Fruit fly (Drosophila melanogaster) whole organism, adult: ENCODE data around the gene CG34347.

Experiments used
- CG11617 ChIP-seq: fragments of 200-800 bp; sonication (Bioruptor generic); optimal IDR thresholded peaks from 2 replicates; lab custom pipeline; 2017; ENCODE audit warnings: mild to moderate bottlenecking, missing biosample characterization, missing genetic modification reagents, missing genetic modification characterization
- CG12768 ChIP-seq: fragments of 200-800 bp; sonication (Bioruptor generic); optimal IDR thresholded peaks from 2 replicates; lab custom pipeline; 2017; ENCODE audit warnings: missing biosample characterization, missing genetic modification characterization, mild to moderate bottlenecking, moderate library complexity, missing genetic modification reagents
- CG14711 ChIP-seq: fragments of 200-800 bp; sonication (Bioruptor generic); optimal IDR thresholded peaks from 2 replicates; lab custom pipeline; 2018; ENCODE audit warnings: missing biosample characterization, mild to moderate bottlenecking, missing genetic modification characterization, moderate library complexity
- CG1620 ChIP-seq: fragments of 200-800 bp; sonication (Bioruptor generic); optimal IDR thresholded peaks from 2 replicates; lab custom pipeline; 2016; ENCODE audit warnings: missing biosample characterization, missing genetic modification characterization
- CG33017 ChIP-seq: fragments of 200-800 bp; sonication (Bioruptor generic); optimal IDR thresholded peaks from 2 replicates; lab custom pipeline; 2018; ENCODE audit warnings: missing biosample characterization, mild to moderate bottlenecking, missing genetic modification characterization, moderate library complexity
- CG5204 ChIP-seq: fragments of 200-800 bp; sonication (Bioruptor generic); optimal IDR thresholded peaks from 2 replicates; lab custom pipeline; 2016; ENCODE audit warnings: missing biosample characterization, missing genetic modification characterization
- CG7045 ChIP-seq: fragments of 200-800 bp; sonication (Bioruptor generic); optimal IDR thresholded peaks from 2 replicates; lab custom pipeline; 2017; ENCODE audit warnings: missing biosample characterization, mild to moderate bottlenecking, missing genetic modification characterization
- CG7101 ChIP-seq: fragments of 200-800 bp; sonication (Bioruptor generic); optimal IDR thresholded peaks from 2 replicates; lab custom pipeline; 2018; ENCODE audit warnings: missing biosample characterization, mild to moderate bottlenecking, missing genetic modification characterization, moderate library complexity
- Clk ChIP-seq: fragments of 200-800 bp; sonication (Bioruptor generic); optimal IDR thresholded peaks from 2 replicates; lab custom pipeline; 2017; ENCODE audit warnings: missing biosample characterization, missing genetic modification characterization
- Crg-1 ChIP-seq: fragments of 200-800 bp; sonication (Bioruptor generic); optimal IDR thresholded peaks from 2 replicates; lab custom pipeline; 2016; ENCODE audit warnings: missing biosample characterization, missing genetic modification characterization
- Hr96 ChIP-seq: fragments of 200-800 bp; sonication (Bioruptor generic); optimal IDR thresholded peaks from 2 replicates; lab custom pipeline; 2016; ENCODE audit warnings: missing biosample characterization, missing genetic modification characterization
- Mnt ChIP-seq: fragments of 200-800 bp; sonication (Bioruptor generic); optimal IDR thresholded peaks from 2 replicates; lab custom pipeline; 2016; ENCODE audit warnings: missing biosample characterization, mild to moderate bottlenecking, missing genetic modification characterization
- bab1 ChIP-seq: fragments of 200-800 bp; sonication (Bioruptor generic); optimal IDR thresholded peaks from 3 replicates; lab custom pipeline; 2019; ENCODE audit warnings: missing biosample characterization, mild to moderate bottlenecking, missing genetic modification characterization, moderate library complexity
- cic ChIP-seq: fragments of 200-800 bp; sonication (Bioruptor generic); optimal IDR thresholded peaks from 2 replicates; lab custom pipeline; 2017; ENCODE audit warnings: missing biosample characterization, mild to moderate bottlenecking, missing genetic modification characterization, moderate library complexity
- cnc ChIP-seq, 2 experiments: fragments of >200 bp; optimal IDR thresholded peaks; 2 replicates each; lab custom pipeline; 2017
- kay ChIP-seq: fragments of 200-800 bp; sonication (Bioruptor generic); peaks from one replicate; lab custom pipeline; 2016; ENCODE audit warnings: missing biosample characterization, missing genetic modification characterization, borderline replicate concordance
- ovo ChIP-seq: fragments of 200-800 bp; sonication (Bioruptor generic); optimal IDR thresholded peaks from 2 replicates; lab custom pipeline; 2016; ENCODE audit warnings: missing biosample characterization, missing genetic modification characterization
- pad ChIP-seq: fragments of 200-800 bp; sonication (Bioruptor generic); optimal IDR thresholded peaks from 3 replicates; lab custom pipeline; 2017; ENCODE audit warnings: missing biosample characterization, missing genetic modification characterization, mild to moderate bottlenecking, moderate library complexity, missing genetic modification reagents
- tj ChIP-seq: fragments of 200-800 bp; sonication (Bioruptor generic); optimal IDR thresholded peaks from 3 replicates; lab custom pipeline; 2017; ENCODE audit warnings: missing biosample characterization, mild to moderate bottlenecking, missing genetic modification characterization, moderate library complexity
- toe ChIP-seq: fragments of 200-800 bp; sonication (Bioruptor generic); optimal IDR thresholded peaks from 2 replicates; lab custom pipeline; 2016; ENCODE audit warnings: missing biosample characterization, missing genetic modification characterization

Gene CG34347

DNA sequence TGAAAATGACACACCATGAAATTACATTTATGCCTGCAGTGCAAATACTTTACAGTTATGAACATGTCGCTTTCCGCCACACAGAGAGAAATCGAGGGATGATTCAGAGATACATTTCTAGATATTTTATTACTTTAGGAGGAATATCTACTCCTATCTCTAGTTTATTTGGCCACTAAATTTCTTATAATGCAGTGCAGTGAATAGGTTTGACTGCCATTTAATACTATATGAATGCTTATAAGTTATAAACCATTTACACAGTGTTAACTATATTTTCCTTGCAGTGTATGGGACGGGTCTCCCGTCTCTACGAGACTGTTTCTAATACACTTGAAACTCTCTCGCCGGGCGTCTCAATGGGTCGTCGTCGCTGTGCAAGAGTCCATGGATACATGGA, 20.8 kb upstream of the CG34347 start:
- TF ChIP-seq cic (GFP tag; lab: Kevin White, UChicago) (no peak), Mnt (GFP tag; lab: Kevin White, UChicago) (no peak), ovo (GFP tag; lab: Kevin White, UChicago) (no peak), toe (no peak), Crg-1 (no peak), bab1 (GFP tag; lab: Kevin White, UChicago) (no peak), CG1620 (GFP tag; lab: Kevin White, UChicago) (no peak), cnc (optimal IDR thresholded peaks at IDR 0.05; lab: Kevin White, UChicago) (no peak), tj (GFP tag; lab: Kevin White, UChicago) (no peak), CG33017 (no peak), CG7045 (GFP tag; lab: Kevin White, UChicago) (no peak), Hr96 (GFP tag; lab: Kevin White, UChicago) (no peak), Clk (GFP tag; lab: Kevin White, UChicago) (no peak), CG11617 (GFP tag; lab: Kevin White, UChicago) (no peak), CG5204 (GFP tag; lab: Kevin White, UChicago) (no peak)

DNA sequence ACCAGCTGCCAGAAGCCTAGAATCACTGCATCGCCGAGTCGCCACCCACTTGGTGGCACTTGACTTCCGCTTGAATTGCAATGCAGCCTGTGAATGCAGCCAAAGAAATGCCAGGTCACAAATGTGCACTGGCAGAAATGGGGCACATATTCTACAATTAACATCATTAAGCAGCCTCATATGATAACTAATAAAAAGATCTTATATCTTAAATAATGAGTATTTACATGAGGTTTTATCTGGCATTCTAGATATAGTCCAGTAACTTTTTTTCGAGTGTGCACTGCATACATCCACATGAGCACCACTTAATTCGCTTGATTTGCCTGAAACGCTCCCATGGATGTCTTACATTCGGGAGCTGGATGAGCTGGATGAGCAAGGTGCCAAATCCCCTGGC, 15.3 kb upstream of the CG34347 start:
- no peak for TF ChIP-seq CG7045 (GFP tag; lab: Kevin White, UChicago)
- TF ChIP-seq bab1 (GFP tag; lab: Kevin White, UChicago) = no peak
- no peak for TF ChIP-seq CG14711
- no peak for TF ChIP-seq CG11617 (GFP tag; lab: Kevin White, UChicago)
- TF ChIP-seq Crg-1 = no peak
- no peak for TF ChIP-seq cic (GFP tag; lab: Kevin White, UChicago)
- no peak for TF ChIP-seq CG5204 (GFP tag; lab: Kevin White, UChicago)
- TF ChIP-seq CG12768 (GFP tag; lab: Kevin White, UChicago) = no peak
- no peak for TF ChIP-seq cnc (optimal IDR thresholded peaks at IDR 0.05; lab: Kevin White, UChicago)

- TF ChIP-seq toe = no peak
- TF ChIP-seq cic (GFP tag; lab: Kevin White, UChicago) = no peak
- no peak for TF ChIP-seq CG11617 (GFP tag; lab: Kevin White, UChicago)
- no peak for TF ChIP-seq ovo (GFP tag; lab: Kevin White, UChicago)
- TF ChIP-seq CG1620 (GFP tag; lab: Kevin White, UChicago) = no peak
- TF ChIP-seq Clk (GFP tag; lab: Kevin White, UChicago) = no peak
- TF ChIP-seq pad = no peak
- TF ChIP-seq Crg-1 = no peak
- no peak for TF ChIP-seq Mnt (GFP tag; lab: Kevin White, UChicago)
Observed at dm6 chr3R:31296989-31297388, 14.0 kb upstream of the CG34347 start.

dm6 chr3R:31301527-31301926, 9.4 kb upstream of the CG34347 start:
- no peak for TF ChIP-seq CG14711
- no peak for TF ChIP-seq Crg-1
- TF ChIP-seq Mnt (GFP tag; lab: Kevin White, UChicago) = no peak
- no peak for TF ChIP-seq tj (GFP tag; lab: Kevin White, UChicago)
- no peak for TF ChIP-seq toe
- TF ChIP-seq CG11617 (GFP tag; lab: Kevin White, UChicago) = no peak
- TF ChIP-seq CG5204 (GFP tag; lab: Kevin White, UChicago) = no peak
- TF ChIP-seq kay (GFP tag; lab: Kevin White, UChicago) = no peak
- no peak for TF ChIP-seq CG1620 (GFP tag; lab: Kevin White, UChicago)
- no peak for TF ChIP-seq pad
- TF ChIP-seq cnc (optimal IDR thresholded peaks at IDR 0.05; lab: Kevin White, UChicago) = no peak
- TF ChIP-seq CG12768 (GFP tag; lab: Kevin White, UChicago) = no peak
- TF ChIP-seq bab1 (GFP tag; lab: Kevin White, UChicago) = no peak
- TF ChIP-seq CG7045 (GFP tag; lab: Kevin White, UChicago) = no peak
- no peak for TF ChIP-seq CG33017
- TF ChIP-seq Clk (GFP tag; lab: Kevin White, UChicago) = no peak
- TF ChIP-seq Hr96 (GFP tag; lab: Kevin White, UChicago) = no peak
- TF ChIP-seq CG7101 (tag; lab: Kevin White, UChicago) = no peak
- TF ChIP-seq ovo (GFP tag; lab: Kevin White, UChicago) = no peak
- TF ChIP-seq cic (GFP tag; lab: Kevin White, UChicago) = no peak

DNA sequence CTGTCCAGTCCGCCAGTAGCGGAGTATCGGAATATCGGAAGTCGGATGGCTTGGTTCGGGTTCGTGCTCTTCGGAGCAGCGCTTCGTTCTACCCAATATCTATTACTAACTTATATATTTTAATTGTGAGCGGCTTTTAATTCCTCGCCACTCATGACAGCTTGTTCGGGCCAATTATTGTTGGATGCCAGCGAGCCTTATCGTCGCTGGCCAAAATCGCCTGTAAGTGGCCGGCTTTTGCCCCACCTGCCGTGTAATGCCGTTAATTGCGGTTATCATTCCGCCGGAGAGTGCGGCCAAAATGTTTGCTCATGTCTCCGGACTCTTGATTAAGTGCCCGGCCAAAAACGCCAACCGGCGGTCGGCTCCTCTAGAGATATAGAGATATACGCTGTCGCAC, 5.7 kb upstream of the CG34347 start, which contains the start of gene pHCl-2:
Gene pHCl-2 (minus strand): TSS at position 101 of the 400 bp plus-strand sequence.
- TF ChIP-seq Mnt (GFP tag; lab: Kevin White, UChicago) = no peak
- TF ChIP-seq CG33017 = no peak
- TF ChIP-seq tj (GFP tag; lab: Kevin White, UChicago) = no peak
- TF ChIP-seq bab1 (GFP tag; lab: Kevin White, UChicago) = no peak
- TF ChIP-seq ovo (GFP tag; lab: Kevin White, UChicago) = no peak
- TF ChIP-seq CG12768 (GFP tag; lab: Kevin White, UChicago) = no peak
- TF ChIP-seq cnc (optimal IDR thresholded peaks at IDR 0.05; lab: Kevin White, UChicago) = no peak
- TF ChIP-seq CG7045 (GFP tag; lab: Kevin White, UChicago) = no peak
- TF ChIP-seq Hr96 (GFP tag; lab: Kevin White, UChicago) = no peak
- TF ChIP-seq pad = no peak
- TF ChIP-seq CG7101 (tag; lab: Kevin White, UChicago) = no peak
- TF ChIP-seq CG5204 (GFP tag; lab: Kevin White, UChicago) = no peak
- no peak for TF ChIP-seq toe
- TF ChIP-seq Clk (GFP tag; lab: Kevin White, UChicago) = no peak
- no peak for TF ChIP-seq kay (GFP tag; lab: Kevin White, UChicago)
- no peak for TF ChIP-seq CG14711
- TF ChIP-seq CG1620 (GFP tag; lab: Kevin White, UChicago) = no peak
- no peak for TF ChIP-seq cic (GFP tag; lab: Kevin White, UChicago)
- TF ChIP-seq CG11617 (GFP tag; lab: Kevin White, UChicago) = no peak
- TF ChIP-seq Crg-1 = no peak

DNA sequence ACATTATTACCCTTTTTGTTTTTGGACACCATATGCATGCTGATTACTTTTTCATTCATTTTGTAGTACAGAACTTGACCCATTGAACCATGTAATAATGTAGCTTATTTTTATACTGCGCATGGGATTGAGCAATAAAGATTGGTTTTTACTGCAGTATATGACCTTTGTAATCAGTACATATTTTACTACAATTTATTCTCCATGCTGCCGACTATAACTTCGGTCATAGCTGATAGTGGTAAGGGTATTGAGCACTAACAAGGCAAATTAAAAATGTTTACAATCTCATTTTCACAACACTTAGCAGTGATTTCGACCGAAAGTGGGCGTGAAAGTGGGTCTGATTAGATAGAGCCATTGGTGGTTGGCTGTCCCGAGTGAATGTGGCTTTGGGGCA, 4.5 kb upstream of the CG34347 start:
- TF ChIP-seq bab1 (GFP tag; lab: Kevin White, UChicago) = no peak
- TF ChIP-seq tj (GFP tag; lab: Kevin White, UChicago) = no peak
- peak; percentile 8 for TF ChIP-seq CG14711
- peak; percentile 64 for TF ChIP-seq CG7045 (GFP tag; lab: Kevin White, UChicago)
- no peak for TF ChIP-seq Crg-1
- TF ChIP-seq cic (GFP tag; lab: Kevin White, UChicago) = no peak
- TF ChIP-seq CG7101 (tag; lab: Kevin White, UChicago) = peak; percentile 25
- TF ChIP-seq CG33017 = peak; percentile 69
- peak; percentile 68 for TF ChIP-seq kay (GFP tag; lab: Kevin White, UChicago)
- peak; percentile 44 for TF ChIP-seq CG11617 (GFP tag; lab: Kevin White, UChicago)
- peak; percentile 17 for TF ChIP-seq CG5204 (GFP tag; lab: Kevin White, UChicago)
